Worm (Caenorhabditis elegans): Measurements from ENCODE around the gene elt-3.

DNA sequence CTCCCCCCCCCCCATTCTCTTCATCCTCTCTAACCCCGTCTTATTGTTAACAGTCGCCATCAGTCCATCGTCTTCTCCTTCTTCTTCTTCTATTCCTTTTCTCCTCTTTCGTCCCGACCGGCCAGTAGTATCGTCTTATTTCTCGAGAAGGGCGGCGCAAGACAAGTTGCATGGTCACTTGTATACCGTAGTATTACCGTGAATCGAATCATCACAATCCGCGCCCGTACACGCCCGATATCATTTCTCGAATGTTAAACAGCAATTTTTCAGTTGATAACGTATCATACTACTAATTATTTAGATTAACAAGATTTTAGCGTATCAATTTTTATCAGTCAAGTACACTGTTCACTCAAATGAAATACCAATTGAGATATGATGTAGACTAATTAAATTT, 3.2 kb downstream of the elt-3 start:
- TF ChIP-seq nhr-28 (tag; optimal IDR thresholded peaks at IDR 0.05) = no peak
- TF ChIP-seq aly-2 (tag; optimal IDR thresholded peaks at IDR 0.05) = no peak
- TF ChIP-seq hlh-30 (tag; optimal IDR thresholded peaks at IDR 0.05; ENCODE audit: insufficient read depth) = peak; percentile 4
- TF ChIP-seq lin-15B (tag; optimal IDR thresholded peaks at IDR 0.05) = no peak
- no peak for TF ChIP-seq Y5F2A.4 (GFP tag; optimal IDR thresholded peaks at IDR 0.05)
- TF ChIP-seq mdl-1 (tag; optimal IDR thresholded peaks at IDR 0.05) = no peak
- no peak for TF ChIP-seq aha-1 (tag)
- no peak for TF ChIP-seq nhr-25 (tag; optimal IDR thresholded peaks at IDR 0.05; ENCODE audit: borderline replicate concordance, insufficient read depth)
- no peak for TF ChIP-seq unc-130 (GFP tag; optimal IDR thresholded peaks at IDR 0.05)
- no peak for TF ChIP-seq jun-1 (tag; optimal IDR thresholded peaks at IDR 0.05)
- no peak for TF ChIP-seq nhr-11 (tag; optimal IDR thresholded peaks at IDR 0.05)
- no peak for TF ChIP-seq R02D3.7 (tag; optimal IDR thresholded peaks at IDR 0.05)

All from whole organism, L4 larva.